Fruit fly (Drosophila melanogaster): ENCODE results near the gene Cyp4d2.

DNA sequence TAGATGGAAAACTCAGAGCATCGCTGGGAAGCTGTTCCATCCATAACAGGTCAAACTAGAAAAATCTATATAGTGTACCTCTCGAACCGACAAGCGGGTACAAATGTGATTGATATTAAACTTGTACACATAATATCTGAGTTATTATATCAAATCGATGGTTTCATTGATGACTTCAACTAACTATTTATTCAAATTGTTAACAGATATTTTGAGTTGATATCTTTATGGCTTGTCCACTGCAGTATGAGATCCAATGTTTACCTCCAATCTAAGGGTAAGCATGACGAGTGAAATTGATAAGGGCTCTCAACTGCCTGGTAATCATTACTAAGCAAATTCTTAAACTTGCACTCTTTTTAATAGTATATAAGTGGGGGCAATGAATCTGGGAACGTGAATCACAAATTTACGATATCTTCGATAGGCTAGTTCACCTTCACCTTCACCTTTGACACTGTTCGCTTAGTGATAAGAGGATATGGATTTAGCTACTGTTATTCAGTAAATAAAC is at the start of gene Cyp4d2:
- TF ChIP-seq psq (optimal IDR thresholded peaks at IDR 0.05) = no peak
- no peak for TF ChIP-seq insv (optimal IDR thresholded peaks at IDR 0.05)

Measured in Kc167 (cell line).